Fruit fly (Drosophila melanogaster): ENCODE data around the gene CG11555.

The CG11555 gene

dm6 chr2L:285596-286023 is 12.0 kb downstream of the CG11555 start (continued):
- TF ChIP-seq stwl (tag; optimal IDR thresholded peaks at IDR 0.05) (peak; percentile 77), trh (GFP tag; optimal IDR thresholded peaks at IDR 0.05) (no peak), CG12219 (GFP tag; optimal IDR thresholded peaks at IDR 0.05) (peak; percentile 70), sens (GFP tag) (peak; percentile 84), chn (GFP tag; optimal IDR thresholded peaks at IDR 0.05) (peak; percentile 81), HLH54F (GFP tag; optimal IDR thresholded peaks at IDR 0.05) (peak; percentile 2), ftz-f1 (GFP tag; optimal IDR thresholded peaks at IDR 0.05) (peak; percentile 64), E2f1 (GFP tag; IDR thresholded peaks at IDR 0.05) (no peak), CG2199 (GFP tag; IDR thresholded peaks at IDR 0.05) (0 out of 3 replicates have a peak, but pooled peaks have one; percentile 18), knrl (GFP tag; IDR thresholded peaks at IDR 0.05; ENCODE audit: partially characterized antibody) (peak; percentile 26; the same call in 1 of the 3 replicates), CG6813 (GFP tag; optimal IDR thresholded peaks at IDR 0.05) (peak; percentile 65), chif (GFP tag; optimal IDR thresholded peaks at IDR 0.05) (peak; percentile 21 to 25), CG2129 (GFP tag; IDR thresholded peaks at IDR 0.05; ENCODE audit: partially characterized antibody) (no peak), en (GFP tag; optimal IDR thresholded peaks at IDR 0.05) (no peak), gem (tag; optimal IDR thresholded peaks at IDR 0.05) (peak; percentile 72), CG6272 (GFP tag; IDR thresholded peaks at IDR 0.05) (no peak), lbe (GFP tag; optimal IDR thresholded peaks at IDR 0.05) (no peak), jing (GFP tag; optimal IDR thresholded peaks at IDR 0.05) (no peak), dati (GFP tag; IDR thresholded peaks at IDR 0.05) (no peak), D19B (GFP tag; optimal IDR thresholded peaks at IDR 0.05) (no peak), ac (GFP tag; optimal IDR thresholded peaks at IDR 0.05) (peak; percentile 19), Sox100B (GFP tag; optimal IDR thresholded peaks at IDR 0.05) (peak; percentile 30), CG4404 (GFP tag; IDR thresholded peaks at IDR 0.05) (no peak), prd (optimal IDR thresholded peaks at IDR 0.05) (no peak), prd (GFP tag; IDR thresholded peaks at IDR 0.05) (no peak), CG9876 (GFP tag; optimal IDR thresholded peaks at IDR 0.05) (no peak), CG9437 (GFP tag; optimal IDR thresholded peaks at IDR 0.05) (peak; percentile 18), CG33213 (GFP tag; optimal IDR thresholded peaks at IDR 0.05) (peak; percentile 70), phol (tag; optimal IDR thresholded peaks at IDR 0.05) (peak; percentile 29), CG10654 (GFP tag; optimal IDR thresholded peaks at IDR 0.05) (no peak), CG18011 (GFP tag; optimal IDR thresholded peaks at IDR 0.05) (no peak), Xrp1 (GFP tag; IDR thresholded peaks at IDR 0.05) (peak; percentile 56; the same call in 1 of the 2 replicates), CG14441 (GFP tag; IDR thresholded peaks at IDR 0.05) (peak; percentile 30; the same call in 1 of the 2 replicates), CG9215 (GFP tag; IDR thresholded peaks at IDR 0.05) (no peak), eve (GFP tag; optimal IDR thresholded peaks at IDR 0.05) (no peak), CG13123 (GFP tag; optimal IDR thresholded peaks at IDR 0.05) (no peak), fd96Cb (tag; optimal IDR thresholded peaks at IDR 0.05) (peak; percentile 22), onecut (GFP tag; IDR thresholded peaks at IDR 0.05) (peak; percentile 91), Ets65A (GFP tag) (no peak), Hey (tag; optimal IDR thresholded peaks at IDR 0.05) (no peak), ab (GFP tag; optimal IDR thresholded peaks at IDR 0.05) (peak; percentile 9), sim (GFP tag; IDR thresholded peaks at IDR 0.05) (no peak; the same call in 1 of the 2 replicates), CG18262 (tag; optimal IDR thresholded peaks at IDR 0.05) (peak; percentile 38), Hr3 (GFP tag; optimal IDR thresholded peaks at IDR 0.05) (peak; percentile 29), maf-S (GFP tag; optimal IDR thresholded peaks at IDR 0.05) (peak; percentile 33), CG14860 (GFP tag; IDR thresholded peaks at IDR 0.05; ENCODE audit: partially characterized antibody) (no peak), CG32767 (GFP tag; IDR thresholded peaks at IDR 0.05) (peak; percentile 65), slou (GFP tag; optimal IDR thresholded peaks at IDR 0.05) (no peak), hb (GFP tag; IDR thresholded peaks at IDR 0.05; ENCODE audit: partially characterized antibody) (no peak), Poxn (GFP tag; IDR thresholded peaks at IDR 0.05) (no peak), Bdp1 (GFP tag; optimal IDR thresholded peaks at IDR 0.05) (peak; percentile 38), CG6765 (GFP tag; optimal IDR thresholded peaks at IDR 0.05) (no peak)
